Worm (Caenorhabditis elegans) whole organism, L3 larva: ENCODE results near the gene C16C10.9.

Source experiments
- R02D3.7 ChIP-seq: fragments of 150-350 bp; optimal IDR thresholded peaks from 2 replicates; lab custom pipeline; 2014; ENCODE audit warnings: missing biosample characterization, missing genetic modification characterization
- ZK546.5 ChIP-seq: sonication (generic microtip); optimal IDR thresholded peaks from 2 replicates; lab custom pipeline; 2017; ENCODE audit warnings: missing biosample characterization, missing genetic modification characterization
- aly-2 ChIP-seq: fragments of 150-350 bp; optimal IDR thresholded peaks from 2 replicates; lab custom pipeline; 2014; ENCODE audit warnings: missing biosample characterization, missing genetic modification characterization
- ama-1 ChIP-seq: fragments of 150-350 bp; optimal IDR thresholded peaks from 2 replicates; lab custom pipeline; 2018
- ceh-28 ChIP-seq: fragments of 150-350 bp; optimal IDR thresholded peaks from 2 replicates; lab custom pipeline; 2014; ENCODE audit warnings: missing biosample characterization, missing genetic modification reagents, missing genetic modification characterization
- ceh-82 ChIP-seq: fragments of 150-350 bp; optimal IDR thresholded peaks from 2 replicates; lab custom pipeline; 2014; ENCODE audit warnings: missing biosample characterization, missing genetic modification characterization
- elt-1 ChIP-seq: fragments of 150-350 bp; optimal IDR thresholded peaks from 2 replicates; lab custom pipeline; 2014; ENCODE audit warnings: missing biosample characterization, missing genetic modification characterization
- elt-2 ChIP-seq: sonication (generic microtip); optimal IDR thresholded peaks from 2 replicates; lab custom pipeline; 2016; ENCODE audit warnings: missing genetic modification reagents, mild to moderate bottlenecking, missing genetic modification characterization, missing compliant biosample characterization
- eor-1 ChIP-seq, 2 experiments: fragments of 150-350 bp; optimal IDR thresholded peaks; 2 replicates each; lab custom pipeline; 2014 to 2018; ENCODE audit warnings: missing biosample characterization in 2 of 2, missing genetic modification characterization in 2 of 2
- fkh-10 ChIP-seq: sonication (generic microtip); optimal IDR thresholded peaks from 2 replicates; lab custom pipeline; 2017; ENCODE audit warnings: missing biosample characterization, missing genetic modification reagents, missing genetic modification characterization
- jun-1 ChIP-seq: fragments of 150-350 bp; optimal IDR thresholded peaks from 2 replicates; lab custom pipeline; 2014; ENCODE audit warnings: missing biosample characterization, missing genetic modification reagents, missing genetic modification characterization
- lin-39 ChIP-seq: fragments of 150-350 bp; optimal IDR thresholded peaks from 2 replicates; lab custom pipeline; 2018; ENCODE audit warnings: missing biosample characterization, missing genetic modification reagents, missing genetic modification characterization
- mdl-1 ChIP-seq: fragments of 150-350 bp; optimal IDR thresholded peaks from 2 replicates; lab custom pipeline; 2014; ENCODE audit warnings: missing biosample characterization, missing genetic modification characterization
- nfya-1 ChIP-seq: sonication (generic microtip); optimal IDR thresholded peaks from 2 replicates; lab custom pipeline; 2017; ENCODE audit warnings: missing genetic modification characterization, mild to moderate bottlenecking, missing compliant biosample characterization, antibody characterized with exemption, moderate library complexity; ENCODE audit not compliant: insufficient read depth
- nhr-11 ChIP-seq: fragments of 150-350 bp; optimal IDR thresholded peaks from 2 replicates; lab custom pipeline; 2014; ENCODE audit warnings: missing biosample characterization, missing genetic modification characterization
- nhr-23 ChIP-seq: fragments of 150-350 bp; optimal IDR thresholded peaks from 2 replicates; lab custom pipeline; 2014; ENCODE audit warnings: missing biosample characterization, missing genetic modification reagents, missing genetic modification characterization
- nhr-237 ChIP-seq: fragments of 150-350 bp; optimal IDR thresholded peaks from 2 replicates; lab custom pipeline; 2014; ENCODE audit warnings: missing biosample characterization, missing genetic modification characterization
- nhr-43 ChIP-seq: sonication (generic microtip); optimal IDR thresholded peaks from 2 replicates; lab custom pipeline; 2016; ENCODE audit warnings: mild to moderate bottlenecking, missing genetic modification characterization, missing compliant biosample characterization; ENCODE audit not compliant: poor library complexity, severe bottlenecking
- nhr-67 ChIP-seq: fragments of 150-350 bp; optimal IDR thresholded peaks from 2 replicates; lab custom pipeline; 2014; ENCODE audit warnings: missing biosample characterization, missing genetic modification characterization
- nhr-77 ChIP-seq: fragments of 150-350 bp; optimal IDR thresholded peaks from 2 replicates; lab custom pipeline; 2014; ENCODE audit warnings: missing biosample characterization, missing genetic modification characterization
- pha-4 ChIP-seq: fragments of 150-350 bp; optimal IDR thresholded peaks from 2 replicates; lab custom pipeline; 2014; ENCODE audit warnings: missing biosample characterization, missing genetic modification reagents, missing genetic modification characterization
- pqm-1 ChIP-seq: fragments of 150-350 bp; optimal IDR thresholded peaks from 2 replicates; lab custom pipeline; 2017; ENCODE audit warnings: missing biosample characterization, missing genetic modification characterization, inconsistent platforms
- sea-2 ChIP-seq: fragments of 150-350 bp; sonication (generic microtip); optimal IDR thresholded peaks from 4 replicates; lab custom pipeline; 2014; ENCODE audit warnings: missing biosample characterization, missing genetic modification reagents, missing genetic modification characterization
- snpc-4 ChIP-seq: fragments of 150-350 bp; optimal IDR thresholded peaks from 2 replicates; lab custom pipeline; 2014; ENCODE audit warnings: missing biosample characterization, missing genetic modification characterization
- tbx-2 ChIP-seq: sonication (generic microtip); optimal IDR thresholded peaks from 2 replicates; lab custom pipeline; 2016; ENCODE audit warnings: mild to moderate bottlenecking, missing genetic modification characterization, missing compliant biosample characterization
- unc-62 ChIP-seq: fragments of 150-350 bp; sonication (generic microtip); optimal IDR thresholded peaks from 4 replicates; lab custom pipeline; 2014; ENCODE audit warnings: missing biosample characterization, missing genetic modification reagents, missing genetic modification characterization
- zag-1 ChIP-seq: fragments of 150-350 bp; optimal IDR thresholded peaks from 2 replicates; lab custom pipeline; 2014; ENCODE audit warnings: missing biosample characterization, missing genetic modification characterization
- ztf-4 ChIP-seq: fragments of 150-350 bp; optimal IDR thresholded peaks from 2 replicates; lab custom pipeline; 2014; ENCODE audit warnings: missing biosample characterization, missing genetic modification characterization

The C16C10.9 gene

ce11 chrIII:4123277-4123676 lies 33.9 kb downstream of the C16C10.9 start:
- TF ChIP-seq mdl-1 (tag; lab: Kevin White, UChicago) (no peak), aly-2 (no peak), fkh-10 (GFP tag; lab: Kevin White, UChicago) (peak; percentile 3), nhr-237 (tag; lab: Kevin White, UChicago) (no peak), pha-4 (tag; lab: Kevin White, UChicago) (no peak)

- no peak for TF ChIP-seq snpc-4
- TF ChIP-seq ceh-28 (tag; lab: Kevin White, UChicago): no peak
- TF ChIP-seq nfya-1 (tag; lab: Kevin White, UChicago): peak; percentile 74
Measured at ce11 chrIII:4120386-4120785, 36.8 kb downstream of the C16C10.9 start.

ce11 chrIII:4119736-4120135 lies 37.5 kb downstream of the C16C10.9 start:
- TF ChIP-seq nhr-77 (tag; lab: Kevin White, UChicago) (no peak), nhr-23 (tag; lab: Kevin White, UChicago) (no peak), ZK546.5 (tag; lab: Kevin White, UChicago) (no peak), tbx-2 (tag; lab: Kevin White, UChicago) (no peak), zag-1 (tag; lab: Kevin White, UChicago) (no peak)

- no peak for TF ChIP-seq ceh-28 (tag; lab: Kevin White, UChicago)
- TF ChIP-seq unc-62 (GFP tag; lab: Kevin White, UChicago): no peak
- no peak for TF ChIP-seq ceh-82 (tag; lab: Kevin White, UChicago)
- TF ChIP-seq ama-1 (lab: Kevin White, UChicago): no peak
- no peak for TF ChIP-seq tbx-2 (tag; lab: Kevin White, UChicago)
- no peak for TF ChIP-seq jun-1 (tag; lab: Kevin White, UChicago)
- TF ChIP-seq nhr-43: no peak
- TF ChIP-seq nhr-77 (tag; lab: Kevin White, UChicago): no peak
- no peak for TF ChIP-seq nhr-67 (tag; lab: Kevin White, UChicago)
- TF ChIP-seq ztf-4 (tag; lab: Kevin White, UChicago): no peak
- no peak for TF ChIP-seq elt-2 (tag; lab: Kevin White, UChicago)
- TF ChIP-seq zag-1 (tag; lab: Kevin White, UChicago): no peak
Measured at ce11 chrIII:4115085-4115484, 42.1 kb downstream of the C16C10.9 start, which contains the start of gene unc-103. Gene unc-103 (plus strand): TSS chrIII:4115385.

- TF ChIP-seq nhr-11: no peak
- TF ChIP-seq nfya-1 (tag; lab: Kevin White, UChicago): peak; percentile 9
- TF ChIP-seq mdl-1 (tag; lab: Kevin White, UChicago): no peak
Measured at ce11 chrIII:4113594-4113993, 43.6 kb downstream of the C16C10.9 start.

ce11 chrIII:4107929-4108520 lies 49.2 kb downstream of the C16C10.9 start:
- TF ChIP-seq lin-39 (tag; lab: Kevin White, UChicago) (peak; percentile 90), jun-1 (tag; lab: Kevin White, UChicago) (no peak), R02D3.7 (tag; lab: Kevin White, UChicago) (no peak), nfya-1 (tag; lab: Kevin White, UChicago) (peak; percentile 57)

ce11 chrIII:4107227-4107626 lies 50.0 kb downstream of the C16C10.9 start:
- TF ChIP-seq zag-1 (tag; lab: Kevin White, UChicago): no peak
- TF ChIP-seq elt-1 (tag; lab: Kevin White, UChicago): no peak
- no peak for TF ChIP-seq eor-1 (tag; optimal IDR thresholded peaks at IDR 0.05; lab: Kevin White, UChicago)
- no peak for TF ChIP-seq nhr-67 (tag; lab: Kevin White, UChicago)
- TF ChIP-seq sea-2 (GFP tag; lab: Kevin White, UChicago): no peak
- no peak for TF ChIP-seq pqm-1 (tag; lab: Kevin White, UChicago)
- no peak for TF ChIP-seq jun-1 (tag; lab: Kevin White, UChicago)
